Fruit fly (Drosophila melanogaster) whole organism, embryonic: ENCODE measurements around the gene CG7582.

ENCODE experiments used
- B-H1 ChIP-seq: fragments of 200-800 bp; sonication (Bioruptor generic); IDR thresholded peaks from 3 replicates; pipeline ENCODE4 v1.3.6; 2022; ENCODE audit warnings: missing biosample characterization, missing genetic modification characterization
- BtbVII ChIP-seq: fragments of 200-800 bp; sonication (Bioruptor generic); optimal IDR thresholded peaks from 3 replicates; lab custom pipeline; 2017; ENCODE audit warnings: missing biosample characterization, mild to moderate bottlenecking, missing genetic modification characterization
- CG11456 ChIP-seq: fragments of 200-800 bp; sonication (Bioruptor generic); IDR thresholded peaks from 3 replicates; pipeline ENCODE4 v1.3.6; 2022; ENCODE audit warnings: missing biosample characterization, missing genetic modification characterization
- CG12155 ChIP-seq: fragments of 200-800 bp; sonication (Bioruptor generic); optimal IDR thresholded peaks from 3 replicates; lab custom pipeline; 2016; ENCODE audit warnings: missing biosample characterization, missing genetic modification characterization
- CG12236 ChIP-seq: fragments of 200-800 bp; sonication (Bioruptor generic); optimal IDR thresholded peaks from 2 replicates; lab custom pipeline; 2016; ENCODE audit warnings: missing biosample characterization, missing genetic modification characterization
- CG15479 ChIP-seq: fragments of 200-800 bp; sonication (Bioruptor generic); optimal IDR thresholded peaks from 3 replicates; lab custom pipeline; 2019; ENCODE audit warnings: missing biosample characterization, mild to moderate bottlenecking, missing genetic modification characterization, moderate library complexity
- CG17186 ChIP-seq: fragments of 200-800 bp; sonication (Bioruptor generic); optimal IDR thresholded peaks from 3 replicates; lab custom pipeline; 2017; ENCODE audit warnings: missing biosample characterization, missing genetic modification reagents, missing genetic modification characterization
- CG17385 ChIP-seq: fragments of 200-800 bp; sonication (Bioruptor generic); optimal IDR thresholded peaks from 3 replicates; lab custom pipeline; 2018; ENCODE audit warnings: missing biosample characterization, mild to moderate bottlenecking, missing genetic modification characterization
- CG17612 ChIP-seq: fragments of 200-800 bp; sonication (Bioruptor generic); IDR thresholded peaks from 2 replicates; pipeline ENCODE4 v1.3.6; 2022; ENCODE audit warnings: missing biosample characterization, missing genetic modification characterization
- CG18262 ChIP-seq: fragments of 200-800 bp; optimal IDR thresholded peaks from 3 replicates; lab custom pipeline; 2019; ENCODE audit warnings: missing biosample characterization, mild to moderate bottlenecking, missing genetic modification characterization, moderate library complexity
- CG1832 ChIP-seq: fragments of 200-800 bp; sonication (Bioruptor generic); optimal IDR thresholded peaks from 2 replicates; lab custom pipeline; 2017; ENCODE audit warnings: missing biosample characterization, mild to moderate bottlenecking, missing genetic modification characterization, inconsistent platforms
- CG18476 ChIP-seq: fragments of 200-800 bp; sonication (Bioruptor generic); optimal IDR thresholded peaks from 2 replicates; lab custom pipeline; 2016; ENCODE audit warnings: missing biosample characterization, mild to moderate bottlenecking, missing genetic modification characterization
- CG18764 ChIP-seq: fragments of 200-800 bp; sonication (Bioruptor generic); optimal IDR thresholded peaks from 3 replicates; lab custom pipeline; 2016; ENCODE audit warnings: missing biosample characterization, missing genetic modification characterization
- CG2199 ChIP-seq: fragments of 200-800 bp; sonication (Bioruptor generic); IDR thresholded peaks from 3 replicates; pipeline ENCODE4 v1.3.6; 2022; ENCODE audit warnings: missing biosample characterization, missing genetic modification characterization
- CG2875 ChIP-seq: fragments of 200-800 bp; sonication (Bioruptor generic); optimal IDR thresholded peaks from 2 replicates; lab custom pipeline; 2017; ENCODE audit warnings: missing biosample characterization, mild to moderate bottlenecking, missing genetic modification characterization, missing genetic modification reagents
- CG3065 ChIP-seq: fragments of 200-800 bp; sonication (Bioruptor generic); optimal IDR thresholded peaks from 2 replicates; lab custom pipeline; 2016; ENCODE audit warnings: missing biosample characterization, missing genetic modification characterization
- CG31441 ChIP-seq: fragments of 200-800 bp; sonication (Bioruptor generic); IDR thresholded peaks from 2 replicates; pipeline ENCODE4 v1.3.6; 2022; ENCODE audit warnings: missing biosample characterization, missing genetic modification characterization
- CG32532 ChIP-seq: fragments of 200-800 bp; sonication (Bioruptor generic); IDR thresholded peaks from 2 replicates; pipeline ENCODE4 v1.3.6; 2022; ENCODE audit warnings: missing biosample characterization, missing genetic modification characterization
- CG4282 ChIP-seq: fragments of 200-800 bp; sonication (Bioruptor generic); optimal IDR thresholded peaks from 2 replicates; lab custom pipeline; 2016; ENCODE audit warnings: missing biosample characterization, missing genetic modification characterization
- CG6765 ChIP-seq: fragments of 200-800 bp; sonication (Bioruptor generic); optimal IDR thresholded peaks from 3 replicates; lab custom pipeline; 2017; ENCODE audit warnings: missing biosample characterization, mild to moderate bottlenecking, missing genetic modification characterization
- CG7928 ChIP-seq: fragments of 200-800 bp; sonication (Bioruptor generic); optimal IDR thresholded peaks from 2 replicates; lab custom pipeline; 2017; ENCODE audit warnings: missing biosample characterization, mild to moderate bottlenecking, missing genetic modification characterization
- CG9215 ChIP-seq: fragments of 200-800 bp; sonication (Bioruptor generic); IDR thresholded peaks from 2 replicates; pipeline ENCODE4 v1.3.6; 2022; ENCODE audit warnings: missing biosample characterization, missing genetic modification characterization
- CrebB ChIP-seq: fragments of 200-800 bp; sonication (Bioruptor generic); optimal IDR thresholded peaks from 3 replicates; lab custom pipeline; 2018; ENCODE audit warnings: missing biosample characterization, mild to moderate bottlenecking, missing genetic modification characterization
- Dll ChIP-seq: fragments of 200-800 bp; sonication (Bioruptor generic); IDR thresholded peaks from 4 replicates; pipeline ENCODE4 v1.3.6; 2022; ENCODE audit warnings: missing biosample characterization, missing genetic modification characterization; ENCODE audit not compliant: partially characterized antibody
- HmgD ChIP-seq: fragments of 200-800 bp; sonication (Bioruptor generic); optimal IDR thresholded peaks from 3 replicates; lab custom pipeline; 2016; ENCODE audit warnings: missing biosample characterization, missing genetic modification characterization
- Hr3 ChIP-seq: fragments of 200-800 bp; sonication (Bioruptor generic); optimal IDR thresholded peaks from 3 replicates; lab custom pipeline; 2016; ENCODE audit warnings: missing biosample characterization, missing genetic modification characterization
- Hr78 ChIP-seq, 2 experiments: fragments of 200-800 bp in 1 of 2; fragments of >200 bp in 1 of 2; sonication (Bioruptor generic) in 1 of 2; optimal IDR thresholded peaks; 2 replicates each; lab custom pipeline; 2017 to 2019; ENCODE audit warnings: missing biosample characterization in 2 of 2, missing genetic modification characterization in 2 of 2, mild to moderate bottlenecking in 1 of 2, moderate library complexity in 1 of 2
- NC2α ChIP-seq: fragments of 200-800 bp; sonication (Bioruptor generic); optimal IDR thresholded peaks from 2 replicates; lab custom pipeline; 2016; ENCODE audit warnings: missing biosample characterization, missing genetic modification characterization
- Neu2 ChIP-seq: fragments of 200-800 bp; sonication (Bioruptor generic); optimal IDR thresholded peaks from 3 replicates; lab custom pipeline; 2016; ENCODE audit warnings: missing biosample characterization, missing genetic modification characterization, borderline replicate concordance
- NfI ChIP-seq: fragments of 200-800 bp; sonication (Bioruptor generic); optimal IDR thresholded peaks from 3 replicates; lab custom pipeline; 2018; ENCODE audit warnings: missing biosample characterization, mild to moderate bottlenecking, missing genetic modification characterization, moderate library complexity
- Sin3A ChIP-seq: fragments of >200 bp; optimal IDR thresholded peaks from 2 replicates; lab custom pipeline; 2018
- Ssrp ChIP-seq: fragments of 200-800 bp; sonication (Bioruptor generic); optimal IDR thresholded peaks from 2 replicates; lab custom pipeline; 2018; ENCODE audit warnings: missing biosample characterization, mild to moderate bottlenecking, missing genetic modification characterization, moderate library complexity
- Xbp1 ChIP-seq: fragments of 200-800 bp; sonication (Bioruptor generic); optimal IDR thresholded peaks from 3 replicates; lab custom pipeline; 2016; ENCODE audit warnings: missing biosample characterization, mild to moderate bottlenecking, missing genetic modification characterization
- al ChIP-seq: fragments of 200-800 bp; sonication (Bioruptor generic); IDR thresholded peaks from 2 replicates; pipeline ENCODE4 v1.3.6; 2022; ENCODE audit warnings: missing biosample characterization, missing genetic modification characterization
- bowl ChIP-seq: fragments of 200-800 bp; sonication (Bioruptor generic); IDR thresholded peaks from 2 replicates; pipeline ENCODE4 v1.3.6; 2022; ENCODE audit warnings: missing biosample characterization, missing genetic modification characterization
- chif ChIP-seq, 2 experiments: fragments of 200-800 bp; sonication (Bioruptor generic); optimal IDR thresholded peaks; 3 replicates each; lab custom pipeline; 2016; ENCODE audit warnings: missing biosample characterization in 2 of 2, missing genetic modification characterization in 2 of 2
- chinmo ChIP-seq: fragments of 200-800 bp; sonication (Bioruptor generic); IDR thresholded peaks from 4 replicates; pipeline ENCODE4 v1.3.6; 2022; ENCODE audit warnings: missing biosample characterization, missing genetic modification characterization; ENCODE audit not compliant: partially characterized antibody
- crol ChIP-seq: fragments of 200-800 bp; sonication (Bioruptor generic); IDR thresholded peaks from 2 replicates; pipeline ENCODE4 v1.3.6; 2022; ENCODE audit warnings: missing biosample characterization, missing genetic modification characterization
- dan ChIP-seq: fragments of 200-800 bp; sonication (Bioruptor generic); IDR thresholded peaks from 2 replicates; pipeline ENCODE4 v1.3.6; 2022; ENCODE audit warnings: missing biosample characterization, missing genetic modification characterization
- dati ChIP-seq: fragments of 200-800 bp; sonication (Bioruptor generic); IDR thresholded peaks from 2 replicates; pipeline ENCODE4 v1.3.6; 2022; ENCODE audit warnings: missing biosample characterization, missing genetic modification characterization
- ewg ChIP-seq: fragments of 200-800 bp; sonication (Bioruptor generic); optimal IDR thresholded peaks from 3 replicates; lab custom pipeline; 2017; ENCODE audit warnings: mild to moderate bottlenecking, missing biosample characterization, missing genetic modification reagents, missing genetic modification characterization
- h ChIP-seq: fragments of >200 bp; optimal IDR thresholded peaks from 2 replicates; lab custom pipeline; 2017
- ind ChIP-seq: fragments of 200-800 bp; sonication (Bioruptor generic); optimal IDR thresholded peaks from 3 replicates; lab custom pipeline; 2016; ENCODE audit warnings: missing biosample characterization, missing genetic modification characterization
- kah ChIP-seq: fragments of 200-800 bp; sonication (Bioruptor generic); optimal IDR thresholded peaks from 2 replicates; lab custom pipeline; 2018; ENCODE audit warnings: missing biosample characterization, mild to moderate bottlenecking, missing genetic modification characterization
- ro ChIP-seq: fragments of 200-800 bp; sonication (Bioruptor generic); IDR thresholded peaks from 2 replicates; pipeline ENCODE4 v1.3.6; 2022; ENCODE audit warnings: missing biosample characterization, missing genetic modification characterization
- salm ChIP-seq: fragments of 200-800 bp; sonication (Bioruptor generic); optimal IDR thresholded peaks from 2 replicates; lab custom pipeline; 2018; ENCODE audit warnings: missing biosample characterization, mild to moderate bottlenecking, missing genetic modification characterization
- scrt ChIP-seq: fragments of 200-800 bp; sonication (Bioruptor generic); optimal IDR thresholded peaks from 2 replicates; lab custom pipeline; 2018; ENCODE audit warnings: missing biosample characterization, mild to moderate bottlenecking, missing genetic modification characterization, moderate library complexity
- so ChIP-seq: fragments of 200-800 bp; sonication (Bioruptor generic); IDR thresholded peaks from 3 replicates; pipeline ENCODE4 v1.3.6; 2022; ENCODE audit warnings: missing biosample characterization, missing genetic modification characterization
- sr ChIP-seq: fragments of 200-800 bp; sonication (Bioruptor generic); IDR thresholded peaks from 3 replicates; pipeline ENCODE4 v1.3.6; 2022; ENCODE audit warnings: missing biosample characterization, missing genetic modification characterization
- tio ChIP-seq: fragments of 200-800 bp; sonication (Bioruptor generic); optimal IDR thresholded peaks from 2 replicates; lab custom pipeline; 2017; ENCODE audit warnings: missing biosample characterization, missing genetic modification characterization, inconsistent platforms
- usp ChIP-seq: fragments of >200 bp; optimal IDR thresholded peaks from 2 replicates; lab custom pipeline; 2017; ENCODE audit warnings: missing biosample characterization, missing genetic modification characterization
- yki ChIP-seq: fragments of >200 bp; optimal IDR thresholded peaks from 3 replicates; lab custom pipeline; 2018
- z ChIP-seq: fragments of 200-800 bp; sonication (Bioruptor generic); IDR thresholded peaks from 3 replicates; pipeline ENCODE4 v1.3.6; 2022; ENCODE audit warnings: missing biosample characterization, missing genetic modification characterization

CG7582 gene

DNA sequence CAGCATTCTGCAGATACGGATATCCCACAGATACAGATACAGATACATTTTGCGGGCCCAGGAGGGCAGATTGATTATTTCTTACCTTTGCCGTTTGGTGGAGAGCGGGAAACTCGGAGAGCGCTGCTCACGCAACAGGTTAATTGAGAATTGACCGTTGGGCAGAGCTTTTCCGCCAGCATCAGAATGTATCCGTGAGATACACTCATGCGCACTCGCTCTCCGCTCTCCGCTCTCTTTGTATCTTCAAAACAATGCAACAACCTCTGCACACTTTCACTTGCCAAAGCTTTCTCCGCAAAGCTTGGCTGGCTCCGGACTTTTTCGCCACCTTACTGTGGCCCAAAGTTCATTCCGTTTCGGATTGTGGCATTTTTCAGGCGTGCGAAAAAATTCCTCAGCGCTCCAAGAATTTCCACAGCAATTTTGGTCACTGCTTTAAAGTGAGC lies at the start of gene CG7582, which contains the start of gene Gycalpha99B (continued):
- no peak for TF ChIP-seq al (GFP tag; lab: Robert Waterston, UW)
- no peak for TF ChIP-seq CG12155 (GFP tag; lab: Kevin White, UChicago)
- no peak for TF ChIP-seq NC2α (GFP tag; lab: Kevin White, UChicago)
- peak; percentile 35; the same call in 1 of the 4 replicates for TF ChIP-seq Dll (GFP tag; lab: Robert Waterston, UW)
- TF ChIP-seq chinmo (GFP tag; lab: Robert Waterston, UW): peak; percentile 91; the same call in 2 of the 4 replicates
- no peak for TF ChIP-seq z
- no peak for TF ChIP-seq CG11456
- TF ChIP-seq B-H1 (GFP tag; lab: Robert Waterston, UW): no peak
- peak; percentile 99 for TF ChIP-seq scrt (GFP tag; lab: Kevin White, UChicago)
- TF ChIP-seq ind: no peak
- no peak for TF ChIP-seq ro (GFP tag; lab: Robert Waterston, UW)
- TF ChIP-seq CG2875 (GFP tag; lab: Kevin White, UChicago): no peak
- TF ChIP-seq CG17186: no peak
- 0 out of 3 replicates have a peak, but pooled peaks have one; percentile 9 for TF ChIP-seq CG2199 (GFP tag; lab: Robert Waterston, UW)
- peak; percentile 65 for TF ChIP-seq ewg (GFP tag; lab: Kevin White, UChicago)
- no peak for TF ChIP-seq NfI (GFP tag; lab: Kevin White, UChicago)
- TF ChIP-seq Xbp1: no peak
- no peak for TF ChIP-seq h
- no peak for TF ChIP-seq dati
- no peak for TF ChIP-seq tio (GFP tag; lab: Kevin White, UChicago)
- no peak for TF ChIP-seq CG15479 (GFP tag; lab: Kevin White, UChicago)
- no peak for TF ChIP-seq CG9215 (GFP tag; lab: Robert Waterston, UW)
- no peak for TF ChIP-seq CG31441 (GFP tag; lab: Robert Waterston, UW)
- peak in 1 of 2 experiments; percentile 76 for TF ChIP-seq Hr78 (GFP tag; optimal IDR thresholded peaks at IDR 0.05; lab: Kevin White, UChicago)
- TF ChIP-seq HmgD: no peak
- TF ChIP-seq CG7928 (GFP tag; lab: Kevin White, UChicago): no peak
- TF ChIP-seq CG3065 (GFP tag; lab: Kevin White, UChicago): no peak
- no peak for TF ChIP-seq so (GFP tag; lab: Robert Waterston, UW)
- TF ChIP-seq CG6765 (GFP tag; lab: Kevin White, UChicago): no peak
- no peak for TF ChIP-seq CG18262
- no peak for TF ChIP-seq CG4282 (GFP tag; lab: Kevin White, UChicago)
- TF ChIP-seq chif (GFP tag; optimal IDR thresholded peaks at IDR 0.05; lab: Kevin White, UChicago): no peak
- no peak for TF ChIP-seq CG17385 (GFP tag; lab: Kevin White, UChicago)
- TF ChIP-seq CG18764 (GFP tag; lab: Kevin White, UChicago): no peak
- TF ChIP-seq bowl: no peak
- no peak for TF ChIP-seq BtbVII (GFP tag; lab: Kevin White, UChicago)
- TF ChIP-seq usp (GFP tag; lab: Kevin White, UChicago): no peak
- no peak for TF ChIP-seq Neu2 (GFP tag; lab: Kevin White, UChicago)
- no peak for TF ChIP-seq CG18476
- peak; percentile 65 for TF ChIP-seq yki (lab: Kevin White, UChicago)
- no peak for TF ChIP-seq CG1832 (GFP tag; lab: Kevin White, UChicago)
- TF ChIP-seq kah (GFP tag; lab: Kevin White, UChicago): peak; percentile 52
- TF ChIP-seq CrebB (tag; lab: Kevin White, UChicago): no peak
- no peak for TF ChIP-seq CG17612 (GFP tag; lab: Robert Waterston, UW)
- TF ChIP-seq Ssrp (tag; lab: Kevin White, UChicago): no peak
- peak; percentile 41; the same call in 1 of the 2 replicates for TF ChIP-seq crol (GFP tag; lab: Robert Waterston, UW)
- TF ChIP-seq salm: no peak
- no peak for TF ChIP-seq sr (GFP tag; lab: Robert Waterston, UW)
- no peak for TF ChIP-seq CG12236 (GFP tag; lab: Kevin White, UChicago)
- peak; percentile 22; the same call in 1 of the 2 replicates for TF ChIP-seq CG32532 (GFP tag; lab: Robert Waterston, UW)
- no peak for TF ChIP-seq Sin3A (lab: Kevin White, UChicago)
- no peak for TF ChIP-seq dan (GFP tag; lab: Robert Waterston, UW)
- no peak for TF ChIP-seq Hr3
